Worm (Caenorhabditis elegans): Measurements from ENCODE around the gene B0244.15.

DNA sequence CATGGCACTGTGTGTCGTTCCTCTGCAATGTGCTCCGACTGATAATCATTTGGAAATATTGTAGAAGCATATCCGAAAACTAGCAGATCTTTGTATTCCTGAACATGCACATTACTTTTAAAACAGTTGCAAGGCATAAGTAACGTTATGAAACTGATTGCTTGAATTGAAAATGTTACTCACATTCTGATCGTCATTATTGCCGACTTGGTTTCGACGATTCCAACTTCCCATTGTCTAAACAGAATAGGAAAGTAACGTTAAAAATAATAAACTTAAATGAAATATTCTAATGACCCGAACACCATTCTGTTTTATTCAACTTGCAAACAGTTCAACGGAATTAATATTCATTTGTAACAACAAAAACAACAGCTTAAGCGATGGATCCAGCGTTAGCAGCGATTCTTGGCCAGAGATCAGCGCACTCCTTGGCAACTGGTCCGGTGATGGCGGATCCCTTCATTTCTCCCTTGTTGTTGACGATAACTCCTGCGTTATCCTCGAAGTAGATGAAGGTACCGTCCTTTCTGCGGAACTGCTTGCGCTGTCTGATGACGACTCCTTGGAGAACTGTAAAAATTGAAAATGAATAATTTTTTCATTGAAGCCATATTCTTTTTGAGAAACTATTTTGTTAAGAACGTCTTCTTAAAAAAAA, 37.8 kb upstream of the B0244.15 start, which contains the start of gene swp-1:
- TF ChIP-seq nhr-10 (tag; optimal IDR thresholded peaks at IDR 0.05), result no peak
- TF ChIP-seq aly-2 (tag; optimal IDR thresholded peaks at IDR 0.05), result no peak
- peak; percentile 20 for TF ChIP-seq R02D3.7 (tag; optimal IDR thresholded peaks at IDR 0.05)
- TF ChIP-seq hlh-30 (tag; optimal IDR thresholded peaks at IDR 0.05; ENCODE audit: insufficient read depth), result no peak
- TF ChIP-seq unc-62 (GFP tag; optimal IDR thresholded peaks at IDR 0.05 in 1 of 2), result peak in 1 of 2 experiments; percentile 72
- TF ChIP-seq unc-62 (tag; optimal IDR thresholded peaks at IDR 0.05), result no peak
- no peak for TF ChIP-seq ztf-11 (tag; optimal IDR thresholded peaks at IDR 0.05)
- no peak for TF ChIP-seq fkh-10 (GFP tag; optimal IDR thresholded peaks at IDR 0.05)
- TF ChIP-seq mxl-3 (GFP tag; optimal IDR thresholded peaks at IDR 0.05), result no peak
- TF ChIP-seq dve-1 (tag; optimal IDR thresholded peaks at IDR 0.05; ENCODE audit: insufficient read depth), result no peak
- no peak for TF ChIP-seq nhr-77 (tag; optimal IDR thresholded peaks at IDR 0.05)

All from whole organism, L4 larva.